Fruit fly (Drosophila melanogaster): ENCODE measurements around the gene Rph.

DNA sequence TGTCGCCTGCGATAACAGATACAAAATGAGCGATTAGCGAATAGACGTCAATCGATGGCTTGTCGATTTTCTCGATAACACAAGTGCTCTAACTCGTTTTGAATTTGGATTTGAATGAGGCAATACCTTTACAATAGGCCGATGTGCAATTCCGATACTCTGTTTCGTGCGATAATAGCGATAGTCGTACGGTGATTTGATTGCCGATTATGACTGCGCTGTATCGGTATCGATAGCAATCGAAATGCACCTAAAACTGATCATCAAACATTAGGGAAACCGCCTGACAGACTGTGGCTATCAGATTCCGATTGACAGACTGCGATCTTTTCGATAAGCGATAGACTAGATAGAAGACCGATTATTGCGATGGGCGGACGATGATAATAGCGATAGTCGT lies 5.7 kb downstream of the Rph start:
- TF ChIP-seq Crg-1 (GFP tag; optimal IDR thresholded peaks at IDR 0.05): no peak
- no peak for TF ChIP-seq CG11617 (GFP tag; optimal IDR thresholded peaks at IDR 0.05)
- TF ChIP-seq pad (GFP tag; optimal IDR thresholded peaks at IDR 0.05): no peak
- no peak for TF ChIP-seq CG14711 (tag; optimal IDR thresholded peaks at IDR 0.05)
- TF ChIP-seq tj (GFP tag; optimal IDR thresholded peaks at IDR 0.05): no peak
- TF ChIP-seq Mnt (GFP tag; optimal IDR thresholded peaks at IDR 0.05): no peak
- no peak for TF ChIP-seq kay (GFP tag; ENCODE audit: borderline replicate concordance)
- TF ChIP-seq CG33017 (tag; optimal IDR thresholded peaks at IDR 0.05): no peak
- TF ChIP-seq cnc (optimal IDR thresholded peaks at IDR 0.05): no peak
- no peak for TF ChIP-seq Hr96 (GFP tag; optimal IDR thresholded peaks at IDR 0.05)
- no peak for TF ChIP-seq cic (GFP tag; optimal IDR thresholded peaks at IDR 0.05)

Data from whole organism, adult.